Fruit fly (Drosophila melanogaster): ENCODE measurements around the gene Non2.

Non2 gene

DNA sequence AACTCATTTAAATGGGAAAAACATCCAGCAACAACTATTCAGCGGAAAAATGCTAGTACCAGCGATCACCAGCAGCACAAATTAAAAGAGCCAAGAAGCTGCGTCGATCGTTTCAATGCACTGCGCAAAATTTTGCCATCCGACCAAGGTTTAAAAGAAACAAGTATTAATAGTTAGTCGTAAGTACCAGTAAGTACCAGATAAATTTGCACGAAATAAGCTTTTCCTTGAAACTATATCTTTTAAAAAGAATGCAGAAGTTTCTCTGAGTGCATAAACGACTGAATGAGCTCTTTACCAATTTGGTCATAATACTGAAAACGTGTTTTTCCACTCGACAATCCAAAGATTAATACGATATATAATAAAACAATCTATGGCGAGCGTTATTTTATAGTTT lies 33.6 kb upstream of the Non2 start (continued):
- TF ChIP-seq cwo (GFP tag; optimal IDR thresholded peaks at IDR 0.05) (peak; percentile 47), CG43689 (GFP tag; IDR thresholded peaks at IDR 0.05) (peak; percentile 59; the same call in 1 of the 2 replicates), nom (GFP tag; optimal IDR thresholded peaks at IDR 0.05) (no peak), CG7839 (tag; optimal IDR thresholded peaks at IDR 0.05) (peak; percentile 73), ac (GFP tag; optimal IDR thresholded peaks at IDR 0.05) (no peak), CG14050 (GFP tag; IDR thresholded peaks at IDR 0.05) (peak; percentile 67; the same call in 2 of the 3 replicates), amos (GFP tag; IDR thresholded peaks at IDR 0.05; ENCODE audit: partially characterized antibody) (no peak), pb (GFP tag; optimal IDR thresholded peaks at IDR 0.05) (peak; percentile 25), ranshi (GFP tag; IDR thresholded peaks at IDR 0.05) (peak; percentile 65; the same call in 1 of the 2 replicates), bbx (GFP tag; IDR thresholded peaks at IDR 0.05; ENCODE audit: partially characterized antibody) (no peak), Side (GFP tag; optimal IDR thresholded peaks at IDR 0.05) (peak; percentile 43), Hand (GFP tag; optimal IDR thresholded peaks at IDR 0.05) (no peak), NC2β (GFP tag; optimal IDR thresholded peaks at IDR 0.05) (peak; percentile 57), CG42726 (GFP tag; IDR thresholded peaks at IDR 0.05; ENCODE audit: partially characterized antibody) (no peak), disco-r (GFP tag; optimal IDR thresholded peaks at IDR 0.05) (peak; percentile 48), Ptx1 (GFP tag; IDR thresholded peaks at IDR 0.05) (peak; percentile 76), sim (GFP tag; IDR thresholded peaks at IDR 0.05) (no peak), croc (GFP tag; conservative IDR thresholded peaks at IDR 0.05) (no peak), Nf-YB (GFP tag; optimal IDR thresholded peaks at IDR 0.05) (no peak), gro (GFP tag; optimal IDR thresholded peaks at IDR 0.05) (peak; percentile 37), ken (GFP tag; IDR thresholded peaks at IDR 0.05) (no peak), luna (GFP tag; optimal IDR thresholded peaks at IDR 0.05) (peak; percentile 65), CG18599 (GFP tag; optimal IDR thresholded peaks at IDR 0.05) (peak; percentile 73), fd96Cb (tag; optimal IDR thresholded peaks at IDR 0.05) (peak; percentile 60), nmo (GFP tag; optimal IDR thresholded peaks at IDR 0.05) (peak; percentile 68), btn (GFP tag; optimal IDR thresholded peaks at IDR 0.05) (no peak), CG4404 (GFP tag; IDR thresholded peaks at IDR 0.05) (peak; percentile 43; the same call in 1 of the 2 replicates), CG14965 (GFP tag; optimal IDR thresholded peaks at IDR 0.05; ENCODE audit: borderline replicate concordance) (no peak), dm (GFP tag; optimal IDR thresholded peaks at IDR 0.05) (no peak), CG18476 (GFP tag; optimal IDR thresholded peaks at IDR 0.05) (peak; percentile 49), Sox100B (GFP tag; optimal IDR thresholded peaks at IDR 0.05) (peak; percentile 44), CG6791 (GFP tag; IDR thresholded peaks at IDR 0.05; ENCODE audit: partially characterized antibody) (no peak), mirr (GFP tag; optimal IDR thresholded peaks at IDR 0.05) (no peak), CG11723 (GFP tag; optimal IDR thresholded peaks at IDR 0.05) (peak; percentile 19), CG16779 (GFP tag; IDR thresholded peaks at IDR 0.05) (no peak), Dip2 (GFP tag; IDR thresholded peaks at IDR 0.05) (no peak), gsb-n (tag; optimal IDR thresholded peaks at IDR 0.05) (no peak), Hmx (GFP tag; optimal IDR thresholded peaks at IDR 0.05) (peak; percentile 21), CG30020 (tag; optimal IDR thresholded peaks at IDR 0.05) (no peak), eyg (GFP tag; optimal IDR thresholded peaks at IDR 0.05) (peak; percentile 24), h (optimal IDR thresholded peaks at IDR 0.05) (no peak), CG9215 (GFP tag; IDR thresholded peaks at IDR 0.05) (peak; percentile 51; the same call in 1 of the 2 replicates), zfh2 (GFP tag; optimal IDR thresholded peaks at IDR 0.05) (peak; percentile 65), fu2 (GFP tag; optimal IDR thresholded peaks at IDR 0.05) (peak; percentile 78), Gug (GFP tag; IDR thresholded peaks at IDR 0.05) (peak; percentile 38; the same call in 2 of the 4 replicates), nau (GFP tag; optimal IDR thresholded peaks at IDR 0.05) (peak; percentile 52), Doc3 (GFP tag; IDR thresholded peaks at IDR 0.05; ENCODE audit: partially characterized antibody) (no peak), CG13424 (tag; optimal IDR thresholded peaks at IDR 0.05) (peak; percentile 64), Stat92E (GFP tag; optimal IDR thresholded peaks at IDR 0.05) (no peak), CG6765 (GFP tag; optimal IDR thresholded peaks at IDR 0.05) (no peak), NC2α (GFP tag; optimal IDR thresholded peaks at IDR 0.05) (no peak)

Measured in whole organism, embryonic.